Fruit fly (Drosophila melanogaster) whole organism, wandering third instar larva: ENCODE measurements around the gene CG4983.

Experiments
- Dfd ChIP-seq: fragments of >200 bp; optimal IDR thresholded peaks from 2 replicates; lab custom pipeline; 2017; ENCODE audit warnings: missing biosample characterization, missing genetic modification characterization
- GATAd ChIP-seq: sonication (Bioruptor generic); optimal IDR thresholded peaks from 2 replicates; lab custom pipeline; 2016; ENCODE audit warnings: missing biosample characterization, missing genetic modification characterization
- Hr83 ChIP-seq: fragments of 200-300 bp; sonication (Bioruptor generic); optimal IDR thresholded peaks from 2 replicates; lab custom pipeline; 2016; ENCODE audit warnings: missing biosample characterization, mild to moderate bottlenecking, missing genetic modification characterization, moderate library complexity; ENCODE audit not compliant: poor library complexity, severe bottlenecking
- N ChIP-seq: fragments of >200 bp; optimal IDR thresholded peaks from 2 replicates; lab custom pipeline; 2018; ENCODE audit warnings: missing biosample characterization, missing external identifiers, missing genetic modification characterization
- OdsH ChIP-seq: fragments of 200-800 bp; sonication (Bioruptor generic); optimal IDR thresholded peaks from 2 replicates; lab custom pipeline; 2016; ENCODE audit warnings: missing biosample characterization, mild to moderate bottlenecking, missing genetic modification characterization
- br ChIP-seq: fragments of 200-800 bp; sonication (Bioruptor generic); optimal IDR thresholded peaks from 2 replicates; lab custom pipeline; 2016; ENCODE audit warnings: missing biosample characterization, missing genetic modification characterization
- brk ChIP-seq: fragments of 200-800 bp; sonication (Bioruptor generic); optimal IDR thresholded peaks from 2 replicates; lab custom pipeline; 2016; ENCODE audit warnings: missing biosample characterization, mild to moderate bottlenecking, missing genetic modification characterization
- h ChIP-seq: fragments of 200-800 bp; sonication (Bioruptor generic); optimal IDR thresholded peaks from 3 replicates; lab custom pipeline; 2016; ENCODE audit warnings: missing biosample characterization, mild to moderate bottlenecking, missing genetic modification characterization
- lola ChIP-seq: fragments of >200 bp; optimal IDR thresholded peaks from 2 replicates; lab custom pipeline; 2017; ENCODE audit warnings: missing biosample characterization, missing genetic modification characterization
- pan ChIP-seq: fragments of >200 bp; optimal IDR thresholded peaks from 2 replicates; lab custom pipeline; 2017
- psq ChIP-seq: fragments of 200-800 bp; sonication (Bioruptor generic); optimal IDR thresholded peaks from 3 replicates; lab custom pipeline; 2017; ENCODE audit warnings: missing biosample characterization, mild to moderate bottlenecking, missing genetic modification characterization, moderate library complexity
- rgr ChIP-seq: fragments of 200-800 bp; sonication (Bioruptor generic); optimal IDR thresholded peaks from 3 replicates; lab custom pipeline; 2016; ENCODE audit warnings: missing biosample characterization, mild to moderate bottlenecking, missing genetic modification characterization

dm6 chr2L:11657110-11657509 is 4.9 kb downstream of the CG4983 start, which contains the start of gene CG43167:
- TF ChIP-seq Dfd (GFP tag; lab: Kevin White, UChicago): no peak
- no peak for TF ChIP-seq N (GFP tag; lab: Kevin White, UChicago)
- TF ChIP-seq h (GFP tag; lab: Kevin White, UChicago): no peak
- no peak for TF ChIP-seq psq (GFP tag; lab: Kevin White, UChicago)
- no peak for TF ChIP-seq lola (GFP tag; lab: Kevin White, UChicago)
- TF ChIP-seq pan (lab: Kevin White, UChicago): no peak
- TF ChIP-seq br: no peak
- TF ChIP-seq Hr83: no peak
- no peak for TF ChIP-seq OdsH (GFP tag; lab: Kevin White, UChicago)
- no peak for TF ChIP-seq GATAd (GFP tag; lab: Kevin White, UChicago)
- no peak for TF ChIP-seq rgr (GFP tag; lab: Kevin White, UChicago)
- no peak for TF ChIP-seq brk (GFP tag; lab: Kevin White, UChicago)
